Worm (Caenorhabditis elegans): Measurements from ENCODE around the gene M04C3.2.

DNA sequence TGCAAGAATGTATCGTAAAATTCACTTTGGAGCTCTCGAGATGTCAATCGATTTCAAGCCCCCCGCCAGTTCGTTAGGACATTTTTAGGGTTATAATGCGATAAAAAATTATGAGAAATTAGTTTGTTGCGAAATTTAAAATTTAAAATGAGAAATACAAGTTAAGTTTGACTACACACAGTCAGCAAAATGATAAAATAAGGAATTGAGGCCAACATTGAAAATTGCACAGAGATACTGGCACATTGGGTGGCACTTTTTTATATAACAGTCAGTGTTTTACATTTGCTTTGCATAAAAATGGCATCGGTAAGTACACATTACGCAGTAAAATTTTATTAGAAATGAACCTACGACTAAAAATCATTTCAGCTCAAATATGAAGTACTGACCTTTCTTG, 19.4 kb upstream of the M04C3.2 start, which contains the start of gene Y43F8B.12:
- no peak for TF ChIP-seq lin-15B (tag; optimal IDR thresholded peaks at IDR 0.05)
- TF ChIP-seq unc-130 (GFP tag; optimal IDR thresholded peaks at IDR 0.05): no peak
- no peak for TF ChIP-seq aha-1 (tag)
- no peak for TF ChIP-seq T20F7.1 (GFP tag; optimal IDR thresholded peaks at IDR 0.05)
- TF ChIP-seq ama-1 (optimal IDR thresholded peaks at IDR 0.05): no peak
- no peak for TF ChIP-seq mxl-2 (GFP tag; conservative IDR thresholded peaks at IDR 0.05)
- TF ChIP-seq lin-39 (tag; optimal IDR thresholded peaks at IDR 0.05): no peak
- TF ChIP-seq snpc-4 (tag; optimal IDR thresholded peaks at IDR 0.05): no peak
